Worm (Caenorhabditis elegans) whole organism, young adult: ENCODE measurements around the gene crls-1.

Experiments used
- B0035.1 ChIP-seq: sonication (generic microtip); optimal IDR thresholded peaks from 2 replicates; lab custom pipeline; 2016; ENCODE audit warnings: missing genetic modification characterization, mild to moderate bottlenecking, missing compliant biosample characterization, missing genotype, missing genetic modification reagents
- B0261.1 ChIP-seq: sonication (generic microtip); optimal IDR thresholded peaks from 2 replicates; lab custom pipeline; 2016; ENCODE audit warnings: mild to moderate bottlenecking, missing genetic modification characterization, moderate library complexity, missing compliant biosample characterization
- D2030.7 ChIP-seq: fragments of 200-800 bp; sonication (Bioruptor generic); IDR thresholded peaks from 2 replicates; pipeline ENCODE4 v1.3.6; 2022; ENCODE audit warnings: missing genetic modification reagents, missing genetic modification characterization, missing compliant biosample characterization
- F39B2.1 ChIP-seq: fragments of 200-800 bp; sonication (Bioruptor generic); IDR thresholded peaks from 2 replicates; pipeline ENCODE4 v1.3.6; 2022; ENCODE audit warnings: missing genetic modification reagents, missing genetic modification characterization, missing compliant biosample characterization
- F49E8.2 ChIP-seq: sonication (generic microtip); optimal IDR thresholded peaks from 3 replicates; lab custom pipeline; 2017; ENCODE audit warnings: missing genetic modification characterization, mild to moderate bottlenecking, missing compliant biosample characterization, antibody characterized with exemption, moderate library complexity; ENCODE audit not compliant: insufficient read depth
- F52B5.7 ChIP-seq: sonication (generic microtip); optimal IDR thresholded peaks from 2 replicates; lab custom pipeline; 2016; ENCODE audit warnings: mild to moderate bottlenecking, missing genetic modification characterization, missing compliant biosample characterization
- F57A8.1 ChIP-seq: fragments of 200-800 bp; sonication (Bioruptor generic); optimal IDR thresholded peaks from 2 replicates; lab custom pipeline; 2018; ENCODE audit warnings: mild to moderate bottlenecking, missing genetic modification characterization, moderate library complexity, missing compliant biosample characterization
- K12H6.12 ChIP-seq: fragments of 200-800 bp; sonication (Bioruptor generic); optimal IDR thresholded peaks from 2 replicates; lab custom pipeline; 2018; ENCODE audit warnings: mild to moderate bottlenecking, missing genetic modification characterization, missing compliant biosample characterization
- Y53F4B.3 ChIP-seq: fragments of 200-800 bp; sonication (Bioruptor generic); IDR thresholded peaks from 2 replicates; pipeline ENCODE4 v1.3.6; 2022; ENCODE audit warnings: missing genetic modification reagents, missing genetic modification characterization, missing compliant biosample characterization
- Y67H2A.10 ChIP-seq: fragments of 200-800 bp; sonication (Bioruptor generic); conservative IDR thresholded peaks from 2 replicates; pipeline ENCODE4 v1.3.6; 2022; ENCODE audit warnings: missing genetic modification reagents, missing genetic modification characterization, missing compliant biosample characterization
- Y95B8A.8 ChIP-seq: fragments of 200-800 bp; sonication (Bioruptor generic); IDR thresholded peaks from 2 replicates; pipeline ENCODE4 v1.3.6; 2022; ENCODE audit warnings: missing genetic modification reagents, missing genetic modification characterization, missing compliant biosample characterization
- ZK185.1 ChIP-seq: sonication (generic microtip); optimal IDR thresholded peaks from 2 replicates; lab custom pipeline; 2016; ENCODE audit warnings: mild to moderate bottlenecking, missing genetic modification characterization, missing compliant biosample characterization; ENCODE audit not compliant: poor library complexity, severe bottlenecking
- aptf-3 ChIP-seq: fragments of 200-800 bp; sonication (Bioruptor generic); IDR thresholded peaks from 2 replicates; pipeline ENCODE4 v1.3.6; 2022; ENCODE audit warnings: missing genetic modification characterization, missing compliant biosample characterization
- atf-7 ChIP-seq: sonication (generic microtip); optimal IDR thresholded peaks from 2 replicates; lab custom pipeline; 2017; ENCODE audit warnings: mild to moderate bottlenecking, missing genetic modification characterization, missing compliant biosample characterization
- athp-1 ChIP-seq: sonication (generic microtip); optimal IDR thresholded peaks from 2 replicates; lab custom pipeline; 2017; ENCODE audit warnings: mild to moderate bottlenecking, missing genetic modification characterization, missing compliant biosample characterization
- bed-2 ChIP-seq: fragments of 200-800 bp; sonication (Bioruptor generic); IDR thresholded peaks from 2 replicates; pipeline ENCODE4 v1.3.6; 2022; ENCODE audit warnings: missing genetic modification reagents, missing genetic modification characterization, missing compliant biosample characterization
- ceh-100 ChIP-seq: fragments of 200-800 bp; sonication (Bioruptor generic); IDR thresholded peaks from 2 replicates; pipeline ENCODE4 v1.3.6; 2022; ENCODE audit warnings: missing genetic modification reagents, missing genetic modification characterization, missing compliant biosample characterization
- ceh-58 ChIP-seq: fragments of 200-800 bp; sonication (Bioruptor generic); IDR thresholded peaks from 2 replicates; pipeline ENCODE4 v1.3.6; 2022; ENCODE audit warnings: missing genetic modification characterization, missing compliant biosample characterization
- die-1 ChIP-seq: sonication (generic microtip); optimal IDR thresholded peaks from 2 replicates; lab custom pipeline; 2016; ENCODE audit warnings: missing genotype, mild to moderate bottlenecking, missing genetic modification characterization, missing compliant biosample characterization
- dpl-1 ChIP-seq: fragments of 150-350 bp; optimal IDR thresholded peaks from 2 replicates; lab custom pipeline; 2014; ENCODE audit warnings: missing biosample characterization, missing genetic modification reagents, missing genetic modification characterization
- efl-1 ChIP-seq: fragments of 150-350 bp; optimal IDR thresholded peaks from 2 replicates; lab custom pipeline; 2014; ENCODE audit warnings: missing biosample characterization, missing genetic modification reagents, missing genetic modification characterization
- egl-18 ChIP-seq: fragments of 200-800 bp; sonication (Bioruptor generic); IDR thresholded peaks from 2 replicates; pipeline ENCODE4 v1.3.6; 2022; ENCODE audit warnings: missing genetic modification reagents, missing genetic modification characterization, missing compliant biosample characterization
- ekl-4 ChIP-seq: fragments of 200-800 bp; sonication (Bioruptor generic); IDR thresholded peaks from 2 replicates; pipeline ENCODE4 v1.3.6; 2022; ENCODE audit warnings: missing genetic modification reagents, missing genetic modification characterization, missing compliant biosample characterization
- fkh-3 ChIP-seq: sonication (generic microtip); optimal IDR thresholded peaks from 2 replicates; lab custom pipeline; 2016; ENCODE audit warnings: mild to moderate bottlenecking, missing genetic modification characterization, missing compliant biosample characterization
- gei-17 ChIP-seq: fragments of 200-800 bp; sonication (Bioruptor generic); optimal IDR thresholded peaks from 2 replicates; lab custom pipeline; 2018; ENCODE audit warnings: mild to moderate bottlenecking, missing genetic modification characterization, missing compliant biosample characterization
- hmg-1.2 ChIP-seq: fragments of 200-800 bp; sonication (Bioruptor generic); IDR thresholded peaks from 2 replicates; pipeline ENCODE4 v1.3.6; 2022; ENCODE audit warnings: missing genetic modification reagents, missing genetic modification characterization, missing compliant biosample characterization
- hrde-1 ChIP-seq: sonication (generic microtip); optimal IDR thresholded peaks from 2 replicates; lab custom pipeline; 2016; ENCODE audit warnings: missing genetic modification characterization, mild to moderate bottlenecking, missing compliant biosample characterization, moderate library complexity, missing genotype, missing genetic modification reagents, borderline replicate concordance
- hsf-1 ChIP-seq: fragments of 200-800 bp; sonication (Bioruptor generic); IDR thresholded peaks from 2 replicates; pipeline ENCODE4 v1.3.6; 2022; ENCODE audit warnings: missing genetic modification reagents, missing genetic modification characterization, missing compliant biosample characterization
- let-607 ChIP-seq, 2 experiments: fragments of 200-800 bp in 1 of 2; sonication (Bioruptor generic) in 1 of 2; sonication (generic microtip) in 1 of 2; optimal IDR thresholded peaks; 2 replicates each; lab custom pipeline; 2016 to 2018; ENCODE audit warnings: mild to moderate bottlenecking in 2 of 2, missing compliant biosample characterization in 2 of 2, missing genetic modification characterization in 2 of 2, moderate library complexity in 2 of 2, missing genotype in 1 of 2
- lin-26 ChIP-seq: fragments of 200-800 bp; sonication (Bioruptor generic); IDR thresholded peaks from 2 replicates; pipeline ENCODE4 v1.3.6; 2022; ENCODE audit warnings: missing genetic modification reagents, missing genetic modification characterization, missing compliant biosample characterization
- madf-6 ChIP-seq: fragments of 200-800 bp; sonication (Bioruptor generic); IDR thresholded peaks from 2 replicates; pipeline ENCODE4 v1.3.6; 2022; ENCODE audit warnings: missing genetic modification reagents, missing genetic modification characterization, missing compliant biosample characterization
- nfya-1 ChIP-seq: sonication (generic microtip); optimal IDR thresholded peaks from 2 replicates; lab custom pipeline; 2017; ENCODE audit warnings: antibody characterized with exemption, missing compliant biosample characterization, missing genetic modification characterization, borderline replicate concordance; ENCODE audit not compliant: insufficient read depth
- nfya-2 ChIP-seq: fragments of 200-800 bp; sonication (Bioruptor generic); IDR thresholded peaks from 2 replicates; pipeline ENCODE4 v1.3.6; 2022; ENCODE audit warnings: missing genetic modification reagents, missing genetic modification characterization, missing compliant biosample characterization
- nfyb-1 ChIP-seq: fragments of 200-800 bp; sonication (Bioruptor generic); IDR thresholded peaks from 2 replicates; pipeline ENCODE4 v1.3.6; 2022; ENCODE audit warnings: missing genetic modification reagents, missing genetic modification characterization, missing compliant biosample characterization
- nhr-179 ChIP-seq: sonication (generic microtip); optimal IDR thresholded peaks from 2 replicates; lab custom pipeline; 2016; ENCODE audit warnings: mild to moderate bottlenecking, missing genetic modification characterization, missing compliant biosample characterization
- nhr-27 ChIP-seq: fragments of 200-800 bp; sonication (Bioruptor generic); optimal IDR thresholded peaks from 2 replicates; lab custom pipeline; 2018; ENCODE audit warnings: mild to moderate bottlenecking, missing genetic modification characterization, moderate library complexity, missing compliant biosample characterization
- nhr-80 ChIP-seq: sonication (generic microtip); optimal IDR thresholded peaks from 2 replicates; lab custom pipeline; 2016; ENCODE audit warnings: missing genetic modification characterization, missing compliant biosample characterization
- pbrm-1 ChIP-seq: fragments of 200-800 bp; sonication (Bioruptor generic); IDR thresholded peaks from 2 replicates; pipeline ENCODE4 v1.3.6; 2022; ENCODE audit warnings: missing genetic modification reagents, missing genetic modification characterization, missing compliant biosample characterization
- pha-4 ChIP-seq: fragments of 150-350 bp; sonication (generic microtip); optimal IDR thresholded peaks from 2 replicates; lab custom pipeline; 2014; ENCODE audit warnings: missing biosample characterization, missing genetic modification reagents, missing genetic modification characterization
- rec-8 ChIP-seq, 2 experiments: sonication (generic microtip); optimal IDR thresholded peaks; 2 replicates each; lab custom pipeline; 2016; ENCODE audit warnings: mild to moderate bottlenecking in 2 of 2, missing genetic modification characterization in 2 of 2, missing genetic modification reagents in 2 of 2, missing genotype in 2 of 2, missing biosample characterization in 1 of 2, missing compliant biosample characterization in 1 of 2, moderate library complexity in 1 of 2
- sdz-38 ChIP-seq: sonication (generic microtip); optimal IDR thresholded peaks from 2 replicates; lab custom pipeline; 2016; ENCODE audit warnings: missing genotype, missing genetic modification characterization, missing compliant biosample characterization
- sptf-2 ChIP-seq: fragments of 200-800 bp; sonication (Bioruptor generic); optimal IDR thresholded peaks from 2 replicates; lab custom pipeline; 2018; ENCODE audit warnings: mild to moderate bottlenecking, missing genetic modification characterization, missing compliant biosample characterization
- tbx-9 ChIP-seq: sonication (generic microtip); optimal IDR thresholded peaks from 2 replicates; lab custom pipeline; 2016; ENCODE audit warnings: borderline replicate concordance, missing genetic modification characterization, inconsistent platforms, missing compliant biosample characterization
- unc-130 ChIP-seq: sonication (generic microtip); optimal IDR thresholded peaks from 2 replicates; lab custom pipeline; 2016; ENCODE audit warnings: missing genetic modification reagents, missing genetic modification characterization, missing compliant biosample characterization
- unc-62 ChIP-seq: fragments of 150-350 bp; optimal IDR thresholded peaks from 2 replicates; lab custom pipeline; 2014; ENCODE audit warnings: missing biosample characterization, missing genetic modification reagents, missing genetic modification characterization
- xnd-1 ChIP-seq: sonication (generic microtip); optimal IDR thresholded peaks from 2 replicates; lab custom pipeline; 2016; ENCODE audit warnings: missing genotype, missing genetic modification reagents, missing genetic modification characterization, missing compliant biosample characterization
- zfh-2 ChIP-seq: fragments of 200-800 bp; sonication (Bioruptor generic); conservative IDR thresholded peaks from 2 replicates; pipeline ENCODE4 v1.3.6; 2022; ENCODE audit warnings: missing genetic modification reagents, missing genetic modification characterization, missing compliant biosample characterization
- ztf-18 ChIP-seq: sonication (generic microtip); optimal IDR thresholded peaks from 2 replicates; lab custom pipeline; 2016; ENCODE audit warnings: missing genotype, mild to moderate bottlenecking, missing genetic modification characterization, missing compliant biosample characterization
- ztf-3 ChIP-seq: fragments of 200-800 bp; sonication (Bioruptor generic); optimal IDR thresholded peaks from 2 replicates; lab custom pipeline; 2018; ENCODE audit warnings: mild to moderate bottlenecking, missing genetic modification characterization, missing compliant biosample characterization

crls-1 gene

DNA sequence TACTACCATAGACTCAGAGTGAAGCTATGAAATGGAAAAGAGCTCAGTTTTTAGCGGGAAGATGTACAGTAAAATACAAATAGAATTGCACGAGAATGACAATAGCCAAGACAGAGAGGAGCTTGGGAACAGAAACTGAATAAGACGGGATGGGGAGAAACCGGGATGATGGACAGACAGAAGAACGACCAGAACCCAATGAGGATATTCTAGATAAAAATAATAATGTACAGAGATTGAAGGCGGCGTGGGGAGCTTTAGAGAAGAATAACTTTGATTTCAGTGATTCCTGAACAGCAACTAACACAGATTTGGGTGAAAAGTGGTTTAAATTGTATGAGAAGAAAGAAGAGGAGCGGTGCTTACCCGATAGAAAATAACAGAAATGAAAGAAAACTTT, 28.2 kb downstream of the crls-1 start (continued):
- TF ChIP-seq let-607 (tag; optimal IDR thresholded peaks at IDR 0.05; lab: Kevin White, UChicago) (no peak), pbrm-1 (GFP tag; lab: Robert Waterston, UW) (peak; percentile 29; the same call in 1 of the 2 replicates), ekl-4 (GFP tag; lab: Robert Waterston, UW) (peak; percentile 52), fkh-3 (no peak), atf-7 (tag; lab: Kevin White, UChicago) (no peak), unc-130 (GFP tag; lab: Kevin White, UChicago) (no peak), nfyb-1 (GFP tag; lab: Robert Waterston, UW) (no peak), nfya-1 (no peak), madf-6 (GFP tag; lab: Robert Waterston, UW) (no peak), B0035.1 (tag; lab: Kevin White, UChicago) (no peak), nhr-27 (no peak), dpl-1 (GFP tag; lab: Kevin White, UChicago) (no peak), hmg-1.2 (GFP tag; lab: Robert Waterston, UW) (no peak), Y53F4B.3 (GFP tag; lab: Robert Waterston, UW) (0 out of 2 replicates have a peak, but pooled peaks have one; percentile 14), efl-1 (no peak), ztf-3 (no peak), bed-2 (GFP tag; lab: Robert Waterston, UW) (no peak), F39B2.1 (GFP tag; lab: Robert Waterston, UW) (no peak), F57A8.1 (GFP tag; lab: Kevin White, UChicago) (no peak), gei-17 (GFP tag; lab: Kevin White, UChicago) (no peak), ceh-100 (GFP tag; lab: Robert Waterston, UW) (no peak), xnd-1 (tag; lab: Kevin White, UChicago) (no peak), F52B5.7 (tag; lab: Kevin White, UChicago) (no peak), Y95B8A.8 (GFP tag; lab: Robert Waterston, UW) (peak; percentile 69; the same call in 1 of the 2 replicates), sptf-2 (GFP tag; lab: Kevin White, UChicago) (no peak), die-1 (peak; percentile 5), pha-4 (tag; lab: Kevin White, UChicago) (no peak), athp-1 (tag; lab: Kevin White, UChicago) (peak; percentile 78), ztf-18 (tag; lab: Kevin White, UChicago) (no peak), F49E8.2 (tag; lab: Kevin White, UChicago) (peak; percentile 86), B0261.1 (tag; lab: Kevin White, UChicago) (no peak), aptf-3 (GFP tag; lab: Robert Waterston, UW) (no peak), D2030.7 (GFP tag; lab: Robert Waterston, UW) (no peak), nhr-80 (tag; lab: Kevin White, UChicago) (no peak), rec-8 (tag; optimal IDR thresholded peaks at IDR 0.05; lab: Kevin White, UChicago) (no peak), hsf-1 (no peak), K12H6.12 (tag; lab: Kevin White, UChicago) (no peak), nhr-179 (tag; lab: Kevin White, UChicago) (no peak), lin-26 (GFP tag; lab: Robert Waterston, UW) (peak; percentile 54), ZK185.1 (tag; lab: Kevin White, UChicago) (peak; percentile 16), sdz-38 (tag; lab: Kevin White, UChicago) (no peak), zfh-2 (GFP tag; lab: Robert Waterston, UW) (no peak), Y67H2A.10 (GFP tag; lab: Robert Waterston, UW) (no peak), nfya-2 (GFP tag; lab: Robert Waterston, UW) (no peak), ceh-58 (GFP tag; lab: Robert Waterston, UW) (0 out of 2 replicates have a peak, but pooled peaks have one; percentile 15), egl-18 (GFP tag; lab: Robert Waterston, UW) (no peak), unc-62 (GFP tag; lab: Kevin White, UChicago) (no peak), tbx-9 (tag; lab: Kevin White, UChicago) (no peak), hrde-1 (tag; lab: Kevin White, UChicago) (peak; percentile 25)
